Fruit fly (Drosophila melanogaster) whole organism, pupa: ENCODE data around the gene Polr2A.

Experiments used
- CG10348 ChIP-seq: fragments of 200-800 bp; sonication (Bioruptor generic); IDR thresholded peaks from 2 replicates; pipeline ENCODE4 v1.3.6; 2022; ENCODE audit warnings: missing biosample characterization, missing genetic modification characterization
- CG12605 ChIP-seq: fragments of 200-800 bp; sonication (Bioruptor generic); IDR thresholded peaks from 2 replicates; pipeline ENCODE4 v1.3.6; 2022; ENCODE audit warnings: missing biosample characterization, missing genetic modification characterization
- CG13204 ChIP-seq: fragments of 200-800 bp; sonication (Bioruptor generic); optimal IDR thresholded peaks from 2 replicates; lab custom pipeline; 2018; ENCODE audit warnings: missing biosample characterization, mild to moderate bottlenecking, missing genetic modification characterization, moderate library complexity
- CG14655 ChIP-seq: fragments of 200-800 bp; sonication (Bioruptor generic); optimal IDR thresholded peaks from 3 replicates; lab custom pipeline; 2017; ENCODE audit warnings: mild to moderate bottlenecking, missing biosample characterization, missing genetic modification reagents, missing genetic modification characterization
- CG15710 ChIP-seq: fragments of 200-800 bp; sonication (Bioruptor generic); optimal IDR thresholded peaks from 2 replicates; lab custom pipeline; 2018; ENCODE audit warnings: missing biosample characterization, mild to moderate bottlenecking, missing genetic modification characterization, moderate library complexity
- CG17806 ChIP-seq: fragments of 200-800 bp; sonication (Bioruptor generic); optimal IDR thresholded peaks from 2 replicates; lab custom pipeline; 2018; ENCODE audit warnings: missing biosample characterization, mild to moderate bottlenecking, missing genetic modification characterization, moderate library complexity
- CG32121 ChIP-seq: fragments of 200-800 bp; sonication (Bioruptor generic); IDR thresholded peaks from 2 replicates; pipeline ENCODE4 v1.3.6; 2022; ENCODE audit warnings: missing biosample characterization, missing genetic modification characterization
- CG34367 ChIP-seq: fragments of 200-800 bp; sonication (Bioruptor generic); optimal IDR thresholded peaks from 2 replicates; lab custom pipeline; 2018; ENCODE audit warnings: missing biosample characterization, mild to moderate bottlenecking, missing genetic modification characterization
- CG4496 ChIP-seq: fragments of 200-800 bp; sonication (Bioruptor generic); IDR thresholded peaks from 3 replicates; pipeline ENCODE4 v1.3.6; 2022; ENCODE audit warnings: missing biosample characterization, missing genetic modification characterization
- CG8159 ChIP-seq: fragments of 200-800 bp; sonication (Bioruptor generic); optimal IDR thresholded peaks from 3 replicates; lab custom pipeline; 2018; ENCODE audit warnings: missing biosample characterization, mild to moderate bottlenecking, missing genetic modification characterization, moderate library complexity
- CG8301 ChIP-seq: fragments of 200-800 bp; sonication (Bioruptor generic); optimal IDR thresholded peaks from 2 replicates; lab custom pipeline; 2018; ENCODE audit warnings: missing biosample characterization, mild to moderate bottlenecking, missing genetic modification characterization
- CG9948 ChIP-seq: fragments of 200-800 bp; sonication (Bioruptor generic); optimal IDR thresholded peaks from 2 replicates; lab custom pipeline; 2018; ENCODE audit warnings: missing biosample characterization, mild to moderate bottlenecking, missing genetic modification characterization, moderate library complexity
- D1 ChIP-seq: fragments of 200-800 bp; sonication (Bioruptor generic); optimal IDR thresholded peaks from 2 replicates; lab custom pipeline; 2018; ENCODE audit warnings: missing biosample characterization, mild to moderate bottlenecking, missing genetic modification characterization, moderate library complexity
- EcR ChIP-seq: fragments of 200-800 bp; sonication (Bioruptor generic); optimal IDR thresholded peaks from 3 replicates; lab custom pipeline; 2019; ENCODE audit warnings: missing biosample characterization, missing genetic modification characterization, mild to moderate bottlenecking, moderate library complexity, missing genetic modification reagents
- Ets98B ChIP-seq: fragments of 200-800 bp; sonication (Bioruptor generic); IDR thresholded peaks from 2 replicates; pipeline ENCODE4 v1.3.6; 2022; ENCODE audit warnings: missing biosample characterization, missing genetic modification characterization
- Pif1A ChIP-seq: fragments of 200-800 bp; sonication (Bioruptor generic); optimal IDR thresholded peaks from 3 replicates; lab custom pipeline; 2016; ENCODE audit warnings: missing biosample characterization, missing genetic modification characterization
- Pif1B ChIP-seq: fragments of 200-800 bp; sonication (Bioruptor generic); optimal IDR thresholded peaks from 3 replicates; lab custom pipeline; 2016; ENCODE audit warnings: missing biosample characterization, missing genetic modification characterization
- Snoo ChIP-seq: fragments of 200-800 bp; sonication (Bioruptor generic); optimal IDR thresholded peaks from 3 replicates; lab custom pipeline; 2017; ENCODE audit warnings: missing biosample characterization, mild to moderate bottlenecking, missing genetic modification characterization, inconsistent platforms
- fd96Ca ChIP-seq: fragments of 200-800 bp; sonication (Bioruptor generic); IDR thresholded peaks from 3 replicates; pipeline ENCODE4 v1.3.6; 2022; ENCODE audit warnings: missing biosample characterization, missing genetic modification characterization
- gl ChIP-seq: fragments of 200-800 bp; sonication (Bioruptor generic); optimal IDR thresholded peaks from 2 replicates; lab custom pipeline; 2018; ENCODE audit warnings: missing biosample characterization, mild to moderate bottlenecking, missing genetic modification characterization
- rn ChIP-seq: fragments of 200-800 bp; sonication (Bioruptor generic); IDR thresholded peaks from 2 replicates; pipeline ENCODE4 v1.3.6; 2022; ENCODE audit warnings: missing biosample characterization, missing genetic modification characterization

Gene Polr2A

dm6 chrX:11544110-11544950 lies 25.8 kb downstream of the Polr2A start:
- TF ChIP-seq CG4496 (GFP tag; lab: Robert Waterston, UW) (no peak), fd96Ca (GFP tag; lab: Robert Waterston, UW) (0 out of 3 replicates have a peak, but pooled peaks have one; percentile 51), CG14655 (GFP tag; lab: Kevin White, UChicago) (peak; percentile 79), CG17806 (tag; lab: Kevin White, UChicago) (peak; percentile 33), D1 (tag; lab: Kevin White, UChicago) (peak; percentile 38), CG9948 (tag; lab: Kevin White, UChicago) (peak; percentile 47), CG8301 (tag; lab: Kevin White, UChicago) (peak; percentile 68), CG8159 (peak; percentile 7), EcR (GFP tag; lab: Kevin White, UChicago) (peak; percentile 97), gl (tag; lab: Kevin White, UChicago) (no peak)

DNA sequence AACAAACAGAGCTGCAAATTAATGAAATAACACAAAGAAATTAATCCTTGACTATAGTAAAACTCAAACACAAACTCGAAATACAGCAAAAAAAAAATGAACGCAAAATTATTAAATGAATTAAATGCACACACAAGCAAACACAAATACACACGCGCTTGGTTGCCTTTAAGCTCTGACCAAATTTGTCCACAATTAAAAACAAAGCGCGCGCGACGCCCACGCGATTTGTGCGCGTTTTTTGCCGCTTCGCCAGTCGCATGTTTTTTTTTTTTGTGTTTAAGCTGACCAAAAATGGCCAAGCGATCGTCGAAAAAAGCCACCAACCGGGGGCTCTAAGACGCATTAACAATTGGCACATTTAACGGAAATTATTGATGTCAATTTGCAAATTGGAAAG lies 26.8 kb downstream of the Polr2A start:
- TF ChIP-seq CG9948 (tag; lab: Kevin White, UChicago) (no peak), CG8159 (no peak), CG13204 (GFP tag; lab: Kevin White, UChicago) (no peak), CG32121 (GFP tag; lab: Robert Waterston, UW) (no peak), Pif1B (GFP tag; lab: Kevin White, UChicago) (no peak), CG34367 (tag; lab: Kevin White, UChicago) (no peak)

dm6 chrX:11542502-11542901 lies 27.6 kb downstream of the Polr2A start:
- TF ChIP-seq CG9948 (tag; lab: Kevin White, UChicago), result peak; percentile 38
- peak; percentile 6 for TF ChIP-seq CG8301 (tag; lab: Kevin White, UChicago)
- no peak for TF ChIP-seq Pif1A (GFP tag; lab: Kevin White, UChicago)
- TF ChIP-seq CG34367 (tag; lab: Kevin White, UChicago), result peak; percentile 28
- no peak for TF ChIP-seq CG12605 (GFP tag; lab: Robert Waterston, UW)
- no peak for TF ChIP-seq CG32121 (GFP tag; lab: Robert Waterston, UW)
- no peak for TF ChIP-seq CG13204 (GFP tag; lab: Kevin White, UChicago)
- TF ChIP-seq CG14655 (GFP tag; lab: Kevin White, UChicago), result peak; percentile 59
- TF ChIP-seq gl (tag; lab: Kevin White, UChicago), result no peak
- TF ChIP-seq EcR (GFP tag; lab: Kevin White, UChicago), result no peak
- peak; percentile 28 for TF ChIP-seq CG17806 (tag; lab: Kevin White, UChicago)
- no peak for TF ChIP-seq Pif1B (GFP tag; lab: Kevin White, UChicago)
- no peak for TF ChIP-seq Snoo (tag; lab: Kevin White, UChicago)
- no peak for TF ChIP-seq rn
- no peak for TF ChIP-seq Ets98B (GFP tag; lab: Robert Waterston, UW)
- no peak for TF ChIP-seq CG4496 (GFP tag; lab: Robert Waterston, UW)
- TF ChIP-seq CG10348 (GFP tag; lab: Robert Waterston, UW), result no peak
- TF ChIP-seq CG15710 (tag; lab: Kevin White, UChicago), result peak; percentile 57
- no peak for TF ChIP-seq D1 (tag; lab: Kevin White, UChicago)
- no peak for TF ChIP-seq fd96Ca (GFP tag; lab: Robert Waterston, UW)
- peak; percentile 63 for TF ChIP-seq CG8159

DNA sequence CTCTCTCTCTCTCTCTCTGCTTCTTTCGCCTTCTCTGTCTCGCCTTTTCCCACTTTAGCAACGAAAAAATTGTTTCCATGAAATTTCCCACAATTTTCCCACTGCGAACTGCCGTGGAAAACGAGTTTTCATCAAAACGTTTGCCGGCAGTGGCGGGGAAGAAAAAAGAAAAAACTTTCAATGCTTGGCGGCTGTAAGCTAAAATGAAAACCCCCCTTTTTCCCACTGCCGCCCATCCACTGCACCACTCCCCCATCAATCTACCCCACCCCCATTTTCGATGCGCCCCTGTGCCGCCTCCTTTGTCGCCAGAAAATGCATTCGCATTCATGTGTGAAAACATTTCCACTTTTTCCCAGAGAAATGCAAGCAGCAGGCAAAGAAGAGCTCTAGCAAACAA lies 38.9 kb downstream of the Polr2A start:
- TF ChIP-seq rn (no peak), Pif1B (GFP tag; lab: Kevin White, UChicago) (no peak), fd96Ca (GFP tag; lab: Robert Waterston, UW) (peak; percentile 80), CG12605 (GFP tag; lab: Robert Waterston, UW) (peak; percentile 53; the same call in 1 of the 2 replicates), Ets98B (GFP tag; lab: Robert Waterston, UW) (peak; percentile 79), CG14655 (GFP tag; lab: Kevin White, UChicago) (peak; percentile 60), D1 (tag; lab: Kevin White, UChicago) (no peak), Snoo (tag; lab: Kevin White, UChicago) (no peak), CG8301 (tag; lab: Kevin White, UChicago) (peak; percentile 47), CG32121 (GFP tag; lab: Robert Waterston, UW) (peak; percentile 66), CG34367 (tag; lab: Kevin White, UChicago) (no peak), CG4496 (GFP tag; lab: Robert Waterston, UW) (peak; percentile 79)

dm6 chrX:11528026-11528702 lies 42.0 kb downstream of the Polr2A start:
- peak; percentile 58; the same call in 1 of the 2 replicates for TF ChIP-seq CG32121 (GFP tag; lab: Robert Waterston, UW)
- TF ChIP-seq CG34367 (tag; lab: Kevin White, UChicago), result peak; percentile 65
- TF ChIP-seq rn, result no peak
- TF ChIP-seq D1 (tag; lab: Kevin White, UChicago), result no peak
- TF ChIP-seq fd96Ca (GFP tag; lab: Robert Waterston, UW), result peak; percentile 72
- peak; percentile 68 for TF ChIP-seq Ets98B (GFP tag; lab: Robert Waterston, UW)
- TF ChIP-seq CG17806 (tag; lab: Kevin White, UChicago), result peak; percentile 67
- peak; percentile 55 for TF ChIP-seq CG8301 (tag; lab: Kevin White, UChicago)
- peak; percentile 80 for TF ChIP-seq CG8159
- peak; percentile 51 for TF ChIP-seq CG13204 (GFP tag; lab: Kevin White, UChicago)
- TF ChIP-seq CG9948 (tag; lab: Kevin White, UChicago), result peak; percentile 74
- peak; percentile 61 for TF ChIP-seq Pif1A (GFP tag; lab: Kevin White, UChicago)
- TF ChIP-seq EcR (GFP tag; lab: Kevin White, UChicago), result no peak
- TF ChIP-seq Snoo (tag; lab: Kevin White, UChicago), result peak; percentile 36
- TF ChIP-seq CG10348 (GFP tag; lab: Robert Waterston, UW), result no peak
- peak; percentile 83 for TF ChIP-seq CG15710 (tag; lab: Kevin White, UChicago)
- peak; percentile 77 for TF ChIP-seq CG4496 (GFP tag; lab: Robert Waterston, UW)
- TF ChIP-seq gl (tag; lab: Kevin White, UChicago), result peak; percentile 32
- peak; percentile 46 for TF ChIP-seq Pif1B (GFP tag; lab: Kevin White, UChicago)
- peak; percentile 61 for TF ChIP-seq CG12605 (GFP tag; lab: Robert Waterston, UW)
- TF ChIP-seq CG14655 (GFP tag; lab: Kevin White, UChicago), result peak; percentile 77
